Fruit fly (Drosophila melanogaster): ENCODE measurements around the gene CG3402.
A peak's percentile ranks its signal among the peaks of the same experiment; 100 is the strongest.

CG3402 gene

DNA sequence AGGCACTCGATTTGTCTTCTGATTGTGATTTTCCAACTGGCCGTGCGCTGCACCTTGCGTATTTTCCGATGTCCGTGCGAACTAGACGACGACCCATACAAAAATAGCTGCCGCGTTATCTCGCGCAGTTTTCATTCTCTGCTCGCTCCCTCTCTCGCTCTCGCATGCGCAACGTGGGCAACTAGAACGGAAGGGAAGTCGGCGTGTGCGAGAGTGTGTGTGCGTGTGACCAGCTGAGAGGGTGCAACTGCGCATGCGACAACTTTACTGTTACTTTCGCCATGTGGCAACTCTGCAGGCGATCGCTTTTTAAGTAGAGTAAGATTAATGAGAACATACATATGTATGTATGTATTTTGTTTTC, 32.7 kb upstream of the CG3402 start, which contains the start of gene ebd1 (continued):
- TF ChIP-seq CG8290 (GFP tag; optimal IDR thresholded peaks at IDR 0.05) (peak; percentile 47), CG8290 (tag; optimal IDR thresholded peaks at IDR 0.05) (peak; percentile 24 to 61), GATAe (GFP tag; conservative IDR thresholded peaks at IDR 0.05) (0 out of 2 replicates have a peak, but pooled peaks have one; percentile 7), Sin3A (optimal IDR thresholded peaks at IDR 0.05) (no peak), CG13775 (GFP tag; optimal IDR thresholded peaks at IDR 0.05) (no peak), crc (GFP tag; optimal IDR thresholded peaks at IDR 0.05) (no peak), gem (tag; optimal IDR thresholded peaks at IDR 0.05) (no peak), dmrt11E (tag; optimal IDR thresholded peaks at IDR 0.05) (no peak), CG7987 (GFP tag; optimal IDR thresholded peaks at IDR 0.05) (no peak), Sry-δ (GFP tag; optimal IDR thresholded peaks at IDR 0.05) (no peak), her (GFP tag; optimal IDR thresholded peaks at IDR 0.05) (no peak), Med (GFP tag) (peak; percentile 76), CG13123 (GFP tag; optimal IDR thresholded peaks at IDR 0.05) (no peak), HLHmδ (GFP tag; optimal IDR thresholded peaks at IDR 0.05) (peak; percentile 89), CG6813 (GFP tag; optimal IDR thresholded peaks at IDR 0.05) (no peak), B-H2 (GFP tag; optimal IDR thresholded peaks at IDR 0.05) (no peak), HLH3B (GFP tag; IDR thresholded peaks at IDR 0.05) (peak; percentile 7; the same call in 1 of the 2 replicates), Poxn (GFP tag; IDR thresholded peaks at IDR 0.05) (no peak), CG18011 (GFP tag; optimal IDR thresholded peaks at IDR 0.05) (no peak), Lim3 (GFP tag; IDR thresholded peaks at IDR 0.05) (no peak), CG7786 (GFP tag; optimal IDR thresholded peaks at IDR 0.05) (no peak), CG1233 (GFP tag; optimal IDR thresholded peaks at IDR 0.05) (no peak), Fer2 (tag; optimal IDR thresholded peaks at IDR 0.05) (no peak), CG10959 (GFP tag; IDR thresholded peaks at IDR 0.05) (no peak), CG12071 (GFP tag; optimal IDR thresholded peaks at IDR 0.05) (peak; percentile 2), Jarid2 (GFP tag; optimal IDR thresholded peaks at IDR 0.05) (peak; percentile 10), CG9797 (GFP tag; optimal IDR thresholded peaks at IDR 0.05) (no peak), CG8924 (tag; optimal IDR thresholded peaks at IDR 0.05) (peak; percentile 43), crp (GFP tag; optimal IDR thresholded peaks at IDR 0.05) (peak in 1 of 2 experiments; percentile 75), CG31441 (GFP tag; IDR thresholded peaks at IDR 0.05) (no peak; the same call in 1 of the 2 replicates), MTF-1 (GFP tag; optimal IDR thresholded peaks at IDR 0.05; ENCODE audit: borderline replicate concordance) (no peak), fd3F (GFP tag; optimal IDR thresholded peaks at IDR 0.05) (no peak), exex (tag; optimal IDR thresholded peaks at IDR 0.05) (peak; percentile 23), CG10654 (GFP tag; optimal IDR thresholded peaks at IDR 0.05) (no peak), CG14441 (GFP tag; IDR thresholded peaks at IDR 0.05) (no peak), sna (GFP tag; IDR thresholded peaks at IDR 0.05; ENCODE audit: partially characterized antibody) (no peak), Six4 (GFP tag; optimal IDR thresholded peaks at IDR 0.05) (no peak), CG3163 (GFP tag; optimal IDR thresholded peaks at IDR 0.05) (peak; percentile 45), dm (GFP tag; optimal IDR thresholded peaks at IDR 0.05) (peak; percentile 79), bsh (GFP tag; optimal IDR thresholded peaks at IDR 0.05) (no peak), CG9817 (tag; optimal IDR thresholded peaks at IDR 0.05) (no peak), trem (tag; optimal IDR thresholded peaks at IDR 0.05) (peak; percentile 39), CG7556 (GFP tag; optimal IDR thresholded peaks at IDR 0.05) (no peak), Trl (optimal IDR thresholded peaks at IDR 0.05) (peak; percentile 71 to 84), Trl (GFP tag; optimal IDR thresholded peaks at IDR 0.05) (no peak), knrl (GFP tag; IDR thresholded peaks at IDR 0.05; ENCODE audit: partially characterized antibody) (no peak; the same call in 2 of the 3 replicates), Usf (GFP tag; optimal IDR thresholded peaks at IDR 0.05) (no peak), amos (GFP tag; IDR thresholded peaks at IDR 0.05; ENCODE audit: partially characterized antibody) (no peak), CG33557 (GFP tag; optimal IDR thresholded peaks at IDR 0.05) (no peak), Dek (tag; optimal IDR thresholded peaks at IDR 0.05) (no peak), Hey (tag; optimal IDR thresholded peaks at IDR 0.05) (no peak)

All from whole organism, embryonic.